Worm (Caenorhabditis elegans) whole organism, L4 larva: ENCODE data around the gene fbxa-165.

Source experiments
- F10B5.3 ChIP-seq: sonication (generic microtip); optimal IDR thresholded peaks from 2 replicates; lab custom pipeline; 2016; ENCODE audit warnings: mild to moderate bottlenecking, missing genetic modification characterization, missing compliant biosample characterization
- F37D6.2 ChIP-seq: sonication (generic microtip); optimal IDR thresholded peaks from 2 replicates; lab custom pipeline; 2016; ENCODE audit warnings: mild to moderate bottlenecking, missing genetic modification characterization, missing compliant biosample characterization
- F49E8.2 ChIP-seq: sonication (generic microtip); optimal IDR thresholded peaks from 2 replicates; lab custom pipeline; 2016; ENCODE audit warnings: missing compliant biosample characterization, mild to moderate bottlenecking, missing genetic modification characterization, borderline replicate concordance
- Y48G9A.11 ChIP-seq: fragments of 200-800 bp; sonication (Bioruptor generic); IDR thresholded peaks from 2 replicates; pipeline ENCODE4 v1.3.6; 2022; ENCODE audit warnings: missing genetic modification reagents, missing genetic modification characterization, missing compliant biosample characterization
- ZK546.5 ChIP-seq, 2 experiments: sonication (generic microtip); optimal IDR thresholded peaks; 2 replicates each; lab custom pipeline; 2017; ENCODE audit warnings: missing biosample characterization in 2 of 2, missing genetic modification characterization in 2 of 2
- ama-1 ChIP-seq: fragments of 150-350 bp; optimal IDR thresholded peaks from 2 replicates; lab custom pipeline; 2014; ENCODE audit warnings: inconsistent platforms, mixed read lengths
- arid-1 ChIP-seq: fragments of 200-800 bp; sonication (Bioruptor generic); conservative IDR thresholded peaks from 2 replicates; pipeline ENCODE4 v1.3.6; 2022; ENCODE audit warnings: missing genetic modification reagents, missing genetic modification characterization, missing compliant biosample characterization
- attf-4 ChIP-seq: sonication (generic microtip); optimal IDR thresholded peaks from 3 replicates; lab custom pipeline; 2017; ENCODE audit warnings: missing biosample characterization, missing genetic modification characterization
- ceh-28 ChIP-seq: fragments of 150-350 bp; optimal IDR thresholded peaks from 2 replicates; lab custom pipeline; 2014; ENCODE audit warnings: missing biosample characterization, missing genetic modification reagents, missing genetic modification characterization
- ceh-32 ChIP-seq: sonication (generic microtip); optimal IDR thresholded peaks from 2 replicates; lab custom pipeline; 2016; ENCODE audit warnings: mild to moderate bottlenecking, missing genetic modification characterization, missing compliant biosample characterization; ENCODE audit not compliant: poor library complexity
- ceh-44 ChIP-seq: fragments of 200-800 bp; sonication (Bioruptor generic); IDR thresholded peaks from 2 replicates; pipeline ENCODE4 v1.3.6; 2022; ENCODE audit warnings: missing genetic modification reagents, missing genetic modification characterization, missing compliant biosample characterization
- ceh-62 ChIP-seq: sonication (generic microtip); optimal IDR thresholded peaks from 2 replicates; lab custom pipeline; 2017; ENCODE audit warnings: missing biosample characterization, missing genetic modification characterization
- cey-2 ChIP-seq: sonication (generic microtip); optimal IDR thresholded peaks from 3 replicates; lab custom pipeline; 2017; ENCODE audit warnings: missing genetic modification characterization, mild to moderate bottlenecking, missing compliant biosample characterization, antibody characterized with exemption, borderline replicate concordance; ENCODE audit not compliant: insufficient read depth
- daf-12 ChIP-seq: fragments of 150-350 bp; optimal IDR thresholded peaks from 2 replicates; lab custom pipeline; 2014; ENCODE audit warnings: missing biosample characterization, missing genetic modification reagents, missing genetic modification characterization
- daf-19 ChIP-seq: fragments of 200-800 bp; sonication (Bioruptor generic); conservative IDR thresholded peaks from 2 replicates; pipeline ENCODE4 v1.3.6; 2022; ENCODE audit warnings: missing genetic modification characterization, missing compliant biosample characterization
- daf-8 ChIP-seq: fragments of 200-800 bp; sonication (Bioruptor generic); IDR thresholded peaks from 2 replicates; pipeline ENCODE4 v1.3.6; 2022; ENCODE audit warnings: missing genetic modification characterization, missing compliant biosample characterization
- dmd-6 ChIP-seq: fragments of 200-800 bp; sonication (Bioruptor generic); IDR thresholded peaks from 2 replicates; pipeline ENCODE4 v1.3.6; 2022; ENCODE audit warnings: missing genetic modification reagents, missing genetic modification characterization, missing compliant biosample characterization
- dmd-8 ChIP-seq: fragments of 200-800 bp; sonication (Bioruptor generic); IDR thresholded peaks from 2 replicates; pipeline ENCODE4 v1.3.6; 2022; ENCODE audit warnings: missing genetic modification characterization, missing compliant biosample characterization
- dpl-1 ChIP-seq: fragments of 150-350 bp; optimal IDR thresholded peaks from 2 replicates; lab custom pipeline; 2014; ENCODE audit warnings: missing biosample characterization, missing genetic modification reagents, missing genetic modification characterization
- hif-1 ChIP-seq, 2 experiments: sonication (generic microtip); optimal IDR thresholded peaks; 2 replicates each; lab custom pipeline; 2016 to 2017; ENCODE audit warnings: missing compliant biosample characterization in 2 of 2, missing genetic modification characterization in 2 of 2, missing genetic modification reagents in 2 of 2, missing genotype in 2 of 2, mild to moderate bottlenecking in 1 of 2
- hlh-11 ChIP-seq: fragments of 200-800 bp; sonication (Bioruptor generic); optimal IDR thresholded peaks from 2 replicates; lab custom pipeline; 2018; ENCODE audit warnings: mild to moderate bottlenecking, missing genetic modification characterization, missing compliant biosample characterization
- hmg-1.1 ChIP-seq: fragments of 200-800 bp; sonication (Bioruptor generic); IDR thresholded peaks from 2 replicates; pipeline ENCODE4 v1.3.6; 2022; ENCODE audit warnings: missing genetic modification reagents, missing genetic modification characterization, missing compliant biosample characterization
- lin-15B ChIP-seq: fragments of 150-350 bp; sonication (generic microtip); optimal IDR thresholded peaks from 3 replicates; lab custom pipeline; 2014; ENCODE audit warnings: missing biosample characterization, missing genetic modification characterization
- lin-29 ChIP-seq: fragments of 200-800 bp; sonication (Bioruptor generic); IDR thresholded peaks from 2 replicates; pipeline ENCODE4 v1.3.6; 2022; ENCODE audit warnings: missing genetic modification reagents, missing genetic modification characterization, missing compliant biosample characterization
- lin-38 ChIP-seq: fragments of 200-800 bp; sonication (Bioruptor generic); IDR thresholded peaks from 2 replicates; pipeline ENCODE4 v1.3.6; 2022; ENCODE audit warnings: missing genetic modification reagents, missing genetic modification characterization, missing compliant biosample characterization
- lin-39 ChIP-seq: fragments of 150-350 bp; optimal IDR thresholded peaks from 2 replicates; lab custom pipeline; 2014; ENCODE audit warnings: missing biosample characterization, missing genetic modification reagents, missing genetic modification characterization
- madf-5 ChIP-seq, 2 experiments: fragments of 200-800 bp; sonication (Bioruptor generic); IDR thresholded peaks; 2 replicates each; pipeline ENCODE4 v1.3.6; 2022; ENCODE audit warnings: missing compliant biosample characterization in 2 of 2, missing genetic modification characterization in 2 of 2
- mep-1 ChIP-seq: fragments of 150-350 bp; sonication (generic microtip); optimal IDR thresholded peaks from 3 replicates; lab custom pipeline; 2014; ENCODE audit warnings: missing biosample characterization, missing genetic modification characterization
- mes-2 ChIP-seq: sonication (generic microtip); optimal IDR thresholded peaks from 2 replicates; lab custom pipeline; 2016; ENCODE audit warnings: missing genotype, mild to moderate bottlenecking, missing genetic modification characterization, missing compliant biosample characterization; ENCODE audit not compliant: poor library complexity, severe bottlenecking
- mxl-2 ChIP-seq: fragments of 200-800 bp; sonication (Bioruptor generic); conservative IDR thresholded peaks from 2 replicates; pipeline ENCODE4 v1.3.6; 2022; ENCODE audit warnings: missing genetic modification reagents, missing genetic modification characterization, missing compliant biosample characterization
- nhr-10 ChIP-seq: fragments of 150-350 bp; optimal IDR thresholded peaks from 2 replicates; lab custom pipeline; 2014; ENCODE audit warnings: missing biosample characterization, missing genetic modification characterization
- nhr-11 ChIP-seq: fragments of 150-350 bp; optimal IDR thresholded peaks from 2 replicates; lab custom pipeline; 2014; ENCODE audit warnings: missing biosample characterization, missing genetic modification characterization
- nhr-111 ChIP-seq: fragments of 200-800 bp; sonication (Bioruptor generic); optimal IDR thresholded peaks from 2 replicates; lab custom pipeline; 2018; ENCODE audit warnings: mild to moderate bottlenecking, missing genetic modification characterization, missing compliant biosample characterization
- nhr-25 ChIP-seq: sonication (generic microtip); optimal IDR thresholded peaks from 2 replicates; lab custom pipeline; 2017; ENCODE audit warnings: missing genetic modification characterization, mild to moderate bottlenecking, missing compliant biosample characterization, antibody characterized with exemption, moderate library complexity, borderline replicate concordance; ENCODE audit not compliant: insufficient read depth
- nhr-28 ChIP-seq: fragments of 150-350 bp; optimal IDR thresholded peaks from 2 replicates; lab custom pipeline; 2014; ENCODE audit warnings: missing biosample characterization, missing genetic modification characterization
- nhr-41 ChIP-seq: fragments of 200-800 bp; sonication (Bioruptor generic); IDR thresholded peaks from 2 replicates; pipeline ENCODE4 v1.3.6; 2022; ENCODE audit warnings: missing genetic modification reagents, missing genetic modification characterization, missing compliant biosample characterization
- nhr-6 ChIP-seq: fragments of 150-350 bp; optimal IDR thresholded peaks from 2 replicates; lab custom pipeline; 2014; ENCODE audit warnings: missing biosample characterization, missing genetic modification characterization
- nhr-77 ChIP-seq: fragments of 150-350 bp; optimal IDR thresholded peaks from 2 replicates; lab custom pipeline; 2014; ENCODE audit warnings: missing biosample characterization, missing genetic modification characterization
- pha-4 ChIP-seq, 2 experiments: fragments of 150-350 bp in 1 of 2; fragments of 200-800 bp in 1 of 2; sonication (Bioruptor generic) in 1 of 2; IDR thresholded peaks in 1 of 2; optimal IDR thresholded peaks in 1 of 2; 2 replicates each; pipeline versions ENCODE4 v1.3.6 to Lab custom; 2014 to 2022; ENCODE audit warnings: missing genetic modification characterization in 2 of 2, missing genetic modification reagents in 2 of 2, missing biosample characterization in 1 of 2, missing compliant biosample characterization in 1 of 2
- saeg-2 ChIP-seq: fragments of 200-800 bp; sonication (Bioruptor generic); IDR thresholded peaks from 2 replicates; pipeline ENCODE4 v1.3.6; 2022; ENCODE audit warnings: missing genetic modification reagents, missing genetic modification characterization, missing compliant biosample characterization
- set-16 ChIP-seq: fragments of 200-800 bp; sonication (Bioruptor generic); IDR thresholded peaks from 2 replicates; pipeline ENCODE4 v1.3.6; 2022; ENCODE audit warnings: missing genetic modification reagents, missing genetic modification characterization, missing compliant biosample characterization
- snpc-4 ChIP-seq: fragments of 150-350 bp; optimal IDR thresholded peaks from 2 replicates; lab custom pipeline; 2014; ENCODE audit warnings: missing biosample characterization, missing genetic modification characterization
- spr-1 ChIP-seq: sonication (generic microtip); optimal IDR thresholded peaks from 2 replicates; lab custom pipeline; 2016; ENCODE audit warnings: mild to moderate bottlenecking, missing genetic modification characterization, missing compliant biosample characterization
- spr-3 ChIP-seq: fragments of 200-800 bp; sonication (Bioruptor generic); optimal IDR thresholded peaks from 2 replicates; lab custom pipeline; 2018; ENCODE audit warnings: mild to moderate bottlenecking, missing genetic modification characterization, missing compliant biosample characterization
- tag-97 ChIP-seq: fragments of 200-800 bp; sonication (Bioruptor generic); IDR thresholded peaks from 2 replicates; pipeline ENCODE4 v1.3.6; 2022; ENCODE audit warnings: missing genetic modification characterization, missing compliant biosample characterization
- zfp-3 ChIP-seq: fragments of 200-800 bp; sonication (Bioruptor generic); conservative IDR thresholded peaks from 2 replicates; pipeline ENCODE4 v1.3.6; 2022; ENCODE audit warnings: missing genetic modification reagents, missing genetic modification characterization, missing compliant biosample characterization
- zip-11 ChIP-seq: fragments of 200-800 bp; sonication (Bioruptor generic); IDR thresholded peaks from 2 replicates; pipeline ENCODE4 v1.3.6; 2022; ENCODE audit warnings: missing genetic modification characterization, missing compliant biosample characterization
- ztf-7 ChIP-seq: fragments of 150-350 bp; optimal IDR thresholded peaks from 2 replicates; lab custom pipeline; 2014; ENCODE audit warnings: missing biosample characterization, missing genetic modification characterization

The fbxa-165 gene

DNA sequence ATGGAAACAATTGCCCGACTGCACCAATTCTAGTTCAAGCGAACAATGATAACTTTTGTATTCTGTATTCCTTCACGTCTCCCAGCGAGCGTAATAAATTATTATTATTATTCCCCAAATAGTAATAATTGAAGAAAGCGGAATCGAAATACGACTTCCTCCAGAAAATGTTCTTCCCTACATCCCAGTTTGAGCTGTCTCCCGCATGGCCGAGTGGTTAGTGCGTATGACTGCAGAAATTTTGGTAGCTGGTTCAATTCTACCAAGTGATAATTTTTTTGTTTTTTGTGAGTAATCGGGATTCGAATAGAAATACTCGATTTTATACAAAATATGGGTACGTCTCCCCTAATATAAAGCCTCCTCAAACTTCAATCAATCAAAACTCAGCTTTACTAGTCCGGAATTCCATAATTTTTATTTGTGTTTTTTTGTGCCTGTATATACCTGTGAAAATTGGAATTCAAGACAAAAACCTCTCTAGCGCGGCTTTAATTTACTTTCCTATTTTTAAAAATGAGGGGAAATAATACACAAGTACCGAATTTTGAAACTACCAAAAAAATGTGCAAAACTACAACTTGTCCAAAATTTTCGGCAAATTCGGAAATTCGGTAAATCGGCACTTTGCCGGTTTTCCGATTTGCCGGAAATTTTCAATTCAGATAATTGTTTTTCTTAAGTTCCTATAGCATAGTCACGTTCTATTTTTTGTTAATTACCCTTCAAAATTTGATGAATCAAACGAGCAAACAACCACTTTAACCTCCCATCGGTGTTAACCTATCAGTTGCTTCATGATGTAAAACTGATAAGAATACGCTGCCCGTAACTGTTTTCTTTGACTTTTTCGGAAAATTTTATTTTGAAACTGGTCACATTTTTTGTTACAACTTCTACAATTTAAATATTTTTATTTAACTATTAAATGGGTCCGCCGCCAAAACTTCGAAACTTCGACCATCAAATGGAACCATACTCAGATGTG lies 18.9 kb downstream of the fbxa-165 start, which contains the start of gene bath-46 (continued):
- TF ChIP-seq madf-5 (GFP tag; IDR thresholded peaks at IDR 0.05; lab: Robert Waterston, UW) (no peak), daf-8 (GFP tag; lab: Robert Waterston, UW) (no peak), lin-29 (GFP tag; lab: Robert Waterston, UW) (no peak), ceh-44 (GFP tag; lab: Robert Waterston, UW) (no peak), nhr-6 (tag; lab: Kevin White, UChicago) (no peak), F10B5.3 (tag; lab: Kevin White, UChicago) (no peak), nhr-11 (tag; lab: Kevin White, UChicago) (no peak), nhr-111 (GFP tag; lab: Kevin White, UChicago) (no peak), cey-2 (tag; lab: Kevin White, UChicago) (no peak), set-16 (GFP tag; lab: Robert Waterston, UW) (no peak), Y48G9A.11 (GFP tag; lab: Robert Waterston, UW) (no peak), hmg-1.1 (GFP tag; lab: Robert Waterston, UW) (no peak), saeg-2 (GFP tag; lab: Robert Waterston, UW) (no peak), lin-38 (no peak), ztf-7 (tag; lab: Kevin White, UChicago) (no peak), ceh-32 (no peak), hlh-11 (tag; lab: Kevin White, UChicago) (peak; percentile 48), lin-39 (tag; lab: Kevin White, UChicago) (no peak), attf-4 (no peak), pha-4 (GFP tag; IDR thresholded peaks at IDR 0.05; lab: Robert Waterston, UW) (no peak), pha-4 (tag; optimal IDR thresholded peaks at IDR 0.05; lab: Kevin White, UChicago) (no peak), ceh-28 (no peak), nhr-25 (no peak), zfp-3 (GFP tag; lab: Robert Waterston, UW) (no peak), ceh-62 (tag; lab: Kevin White, UChicago) (no peak), F49E8.2 (tag; lab: Kevin White, UChicago) (no peak), spr-3 (no peak), dmd-8 (GFP tag; lab: Robert Waterston, UW) (no peak), nhr-77 (tag; lab: Kevin White, UChicago) (no peak), mep-1 (no peak), arid-1 (0 out of 2 replicates have a peak, but pooled peaks have one; percentile 8), dpl-1 (GFP tag; lab: Kevin White, UChicago) (no peak), snpc-4 (tag; lab: Kevin White, UChicago) (no peak), tag-97 (no peak), ama-1 (lab: Kevin White, UChicago) (no peak), ZK546.5 (tag; optimal IDR thresholded peaks at IDR 0.05; lab: Kevin White, UChicago) (no peak), lin-15B (tag; lab: Kevin White, UChicago) (no peak), daf-19 (GFP tag; lab: Robert Waterston, UW) (no peak), daf-12 (no peak), mxl-2 (GFP tag; lab: Robert Waterston, UW) (no peak), mes-2 (tag; lab: Kevin White, UChicago) (no peak), spr-1 (no peak), dmd-6 (GFP tag; lab: Robert Waterston, UW) (peak; percentile 34; the same call in 1 of the 2 replicates), nhr-10 (tag; lab: Kevin White, UChicago) (no peak), nhr-41 (GFP tag; lab: Robert Waterston, UW) (no peak), nhr-28 (tag; lab: Kevin White, UChicago) (peak; percentile 57), F37D6.2 (no peak), hif-1 (tag; optimal IDR thresholded peaks at IDR 0.05; lab: Kevin White, UChicago) (no peak), zip-11 (GFP tag; lab: Robert Waterston, UW) (no peak)
